Worm (Caenorhabditis elegans): ENCODE data around the gene T08G3.13.

The T08G3.13 gene

DNA sequence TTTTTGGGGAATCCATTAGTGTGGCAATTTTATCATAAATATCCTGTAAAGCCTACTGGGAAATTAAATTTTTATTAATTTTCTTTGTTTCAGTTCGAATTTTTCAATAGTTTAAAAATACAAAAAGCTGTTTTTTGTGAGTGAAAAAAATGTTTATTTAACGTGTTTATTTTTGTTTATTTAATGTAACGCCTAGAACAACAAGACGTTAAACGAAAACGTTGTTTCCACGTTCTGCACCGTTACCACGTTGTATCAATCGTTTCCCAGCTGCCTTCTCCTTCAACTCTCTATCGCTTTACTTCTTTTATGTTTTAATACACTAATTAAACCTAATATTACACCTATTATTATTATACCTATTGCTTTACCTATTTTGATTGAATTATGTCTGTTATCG is at the start of gene T08G3.13:
Gene T08G3.13 (plus strand): TSS at position 301 of the 400 bp plus-strand sequence.
- no peak for TF ChIP-seq ets-4 (tag; optimal IDR thresholded peaks at IDR 0.05)
- TF ChIP-seq rnt-1 (tag; optimal IDR thresholded peaks at IDR 0.05): no peak
- TF ChIP-seq unc-42 (tag; optimal IDR thresholded peaks at IDR 0.05): no peak
- no peak for TF ChIP-seq unc-3 (GFP tag; conservative IDR thresholded peaks at IDR 0.05)
- no peak for TF ChIP-seq unc-3 (tag; optimal IDR thresholded peaks at IDR 0.05)
- TF ChIP-seq pax-1 (tag; optimal IDR thresholded peaks at IDR 0.05): no peak
- TF ChIP-seq hlh-13 (GFP tag; optimal IDR thresholded peaks at IDR 0.05): no peak
- TF ChIP-seq ama-1 (optimal IDR thresholded peaks at IDR 0.05): no peak
- no peak for TF ChIP-seq ztf-16 (tag; optimal IDR thresholded peaks at IDR 0.05)
- no peak for TF ChIP-seq pat-9 (tag; optimal IDR thresholded peaks at IDR 0.05)
- TF ChIP-seq ceh-6 (GFP tag; optimal IDR thresholded peaks at IDR 0.05): no peak
- no peak for TF ChIP-seq gmeb-2 (tag; optimal IDR thresholded peaks at IDR 0.05)
- TF ChIP-seq ref-2 (tag; optimal IDR thresholded peaks at IDR 0.05): no peak
- no peak for TF ChIP-seq nfya-1 (tag; optimal IDR thresholded peaks at IDR 0.05)
- no peak for TF ChIP-seq nhr-11 (tag; optimal IDR thresholded peaks at IDR 0.05)
- TF ChIP-seq ceh-9 (tag; optimal IDR thresholded peaks at IDR 0.05): no peak
- no peak for TF ChIP-seq lin-11 (tag; optimal IDR thresholded peaks at IDR 0.05)
- no peak for TF ChIP-seq eyg-1 (tag; optimal IDR thresholded peaks at IDR 0.05)
- no peak for TF ChIP-seq mec-3 (tag; optimal IDR thresholded peaks at IDR 0.05; ENCODE audit: borderline replicate concordance)

DNA sequence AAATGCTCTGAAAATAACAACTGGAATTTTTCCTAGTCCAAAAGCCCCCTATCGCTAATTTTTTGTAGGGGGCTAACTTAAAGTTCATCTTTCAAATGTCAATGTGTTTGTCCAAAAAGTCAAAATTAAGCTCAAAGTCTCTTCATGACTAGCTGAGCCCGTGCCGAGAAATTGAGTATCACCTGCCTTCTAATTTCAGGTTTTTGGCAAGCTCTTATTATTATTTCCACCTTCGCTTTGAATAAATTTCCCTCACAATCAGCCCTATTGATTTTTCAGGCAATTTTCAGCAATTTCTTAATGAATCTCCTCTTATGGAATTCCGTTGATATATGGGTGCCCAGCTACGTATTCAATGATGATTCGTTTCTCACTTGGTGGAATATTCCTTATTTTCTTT is 48.4 kb upstream of the T08G3.13 start, which contains the start of gene sre-36:
Gene sre-36 (plus strand): TSS at position 301 of the 400 bp plus-strand sequence.
- no peak for TF ChIP-seq npax-4 (tag; optimal IDR thresholded peaks at IDR 0.05)
- TF ChIP-seq hlh-6 (tag; optimal IDR thresholded peaks at IDR 0.05): no peak
- TF ChIP-seq pat-9 (tag; optimal IDR thresholded peaks at IDR 0.05): no peak
- TF ChIP-seq Y22D7AL.16 (tag; optimal IDR thresholded peaks at IDR 0.05): no peak
- no peak for TF ChIP-seq ceh-9 (tag; optimal IDR thresholded peaks at IDR 0.05)
- TF ChIP-seq ceh-31 (tag; optimal IDR thresholded peaks at IDR 0.05): no peak
- TF ChIP-seq syd-9 (tag; optimal IDR thresholded peaks at IDR 0.05): no peak
- no peak for TF ChIP-seq fkh-10 (GFP tag; optimal IDR thresholded peaks at IDR 0.05)
- no peak for TF ChIP-seq madf-2 (tag; optimal IDR thresholded peaks at IDR 0.05)

DNA sequence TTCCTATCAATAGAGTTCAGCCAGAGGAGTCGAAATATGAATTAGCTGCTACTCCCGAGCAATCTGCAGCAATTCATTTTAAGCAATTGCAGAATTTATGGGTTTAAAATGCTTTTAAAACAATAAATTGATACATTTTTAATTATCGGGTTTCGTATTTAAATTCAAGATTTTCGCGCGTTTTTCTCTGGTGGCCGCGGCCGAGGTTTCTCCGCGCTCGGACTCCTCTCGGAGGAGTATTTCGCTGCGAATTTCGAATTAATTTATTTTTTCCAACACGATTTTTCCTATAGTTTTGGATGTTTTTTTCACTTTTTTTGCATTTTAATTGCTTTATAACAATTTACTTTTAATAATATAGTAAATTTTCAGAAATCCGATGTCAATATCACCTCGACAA is 46.3 kb upstream of the T08G3.13 start, which contains the start of gene F13A7.14:
Gene F13A7.14 (plus strand): TSS at position 373 of the 400 bp plus-strand sequence.
- TF ChIP-seq sdc-2 (tag; optimal IDR thresholded peaks at IDR 0.05): no peak
- TF ChIP-seq ztf-16 (tag; optimal IDR thresholded peaks at IDR 0.05): no peak
- TF ChIP-seq ceh-34 (tag; optimal IDR thresholded peaks at IDR 0.05): peak; percentile 53
- no peak for TF ChIP-seq hlh-15 (tag; optimal IDR thresholded peaks at IDR 0.05)
- no peak for TF ChIP-seq hlh-13 (GFP tag; optimal IDR thresholded peaks at IDR 0.05)
- peak; percentile 92 for TF ChIP-seq ets-4 (tag; optimal IDR thresholded peaks at IDR 0.05)
- TF ChIP-seq hlh-30 (tag; optimal IDR thresholded peaks at IDR 0.05; ENCODE audit: insufficient read depth): no peak
- TF ChIP-seq ceh-6 (GFP tag; optimal IDR thresholded peaks at IDR 0.05): no peak
- no peak for TF ChIP-seq pqm-1 (tag; optimal IDR thresholded peaks at IDR 0.05)
- no peak for TF ChIP-seq nhr-232 (tag; optimal IDR thresholded peaks at IDR 0.05)
- peak; percentile 51 for TF ChIP-seq fax-1 (tag; optimal IDR thresholded peaks at IDR 0.05)
- no peak for TF ChIP-seq unc-55 (GFP tag; optimal IDR thresholded peaks at IDR 0.05)
- no peak for TF ChIP-seq che-1 (tag; optimal IDR thresholded peaks at IDR 0.05)
- no peak for TF ChIP-seq eyg-1 (tag; optimal IDR thresholded peaks at IDR 0.05)
- TF ChIP-seq nfya-1 (tag; optimal IDR thresholded peaks at IDR 0.05): peak; percentile 31
- TF ChIP-seq pax-1 (tag; optimal IDR thresholded peaks at IDR 0.05): no peak
- no peak for TF ChIP-seq ceh-22 (tag; optimal IDR thresholded peaks at IDR 0.05)
- no peak for TF ChIP-seq odd-2 (tag; optimal IDR thresholded peaks at IDR 0.05)
- TF ChIP-seq ceh-31 (tag; optimal IDR thresholded peaks at IDR 0.05): peak; percentile 93
- TF ChIP-seq ceh-18 (tag; optimal IDR thresholded peaks at IDR 0.05): no peak
- TF ChIP-seq gmeb-2 (tag; optimal IDR thresholded peaks at IDR 0.05): no peak
- TF ChIP-seq C08G9.2 (tag; optimal IDR thresholded peaks at IDR 0.05): peak; percentile 96
- no peak for TF ChIP-seq fkh-6 (tag; optimal IDR thresholded peaks at IDR 0.05)
- no peak for TF ChIP-seq lin-11 (tag; optimal IDR thresholded peaks at IDR 0.05)
- TF ChIP-seq lim-6 (tag; optimal IDR thresholded peaks at IDR 0.05): peak; percentile 60
- TF ChIP-seq ref-2 (tag; optimal IDR thresholded peaks at IDR 0.05): peak; percentile 86
- TF ChIP-seq ceh-30 (tag; optimal IDR thresholded peaks at IDR 0.05): no peak
- TF ChIP-seq unc-42 (tag; optimal IDR thresholded peaks at IDR 0.05): peak; percentile 56
- TF ChIP-seq pros-1 (tag; optimal IDR thresholded peaks at IDR 0.05): no peak
- no peak for TF ChIP-seq pag-3 (tag; optimal IDR thresholded peaks at IDR 0.05; ENCODE audit: borderline replicate concordance)
- peak; percentile 80 for TF ChIP-seq ceh-14 (tag; optimal IDR thresholded peaks at IDR 0.05)
- no peak for TF ChIP-seq ceh-9 (tag; optimal IDR thresholded peaks at IDR 0.05)
- no peak for TF ChIP-seq K02D7.2 (tag; optimal IDR thresholded peaks at IDR 0.05)
- TF ChIP-seq ceh-48 (tag; optimal IDR thresholded peaks at IDR 0.05): no peak
- TF ChIP-seq sox-2 (GFP tag; IDR thresholded peaks at IDR 0.05): no peak
- TF ChIP-seq tbx-7 (tag; optimal IDR thresholded peaks at IDR 0.05): peak; percentile 88
- TF ChIP-seq npax-4 (tag; optimal IDR thresholded peaks at IDR 0.05): no peak
